Worm (Caenorhabditis elegans): Measurements from ENCODE around the gene fbxc-50.

The fbxc-50 gene

ce11 chrII:3262504-3262903, 14.6 kb upstream of the fbxc-50 start, which contains the start of gene F02E11.2:
F02E11.2 (plus strand) TSS chrII:3262804.
- TF ChIP-seq dao-5 (tag; optimal IDR thresholded peaks at IDR 0.05): no peak
- TF ChIP-seq him-1 (tag; optimal IDR thresholded peaks at IDR 0.05): no peak
- TF ChIP-seq W03F9.2 (tag; optimal IDR thresholded peaks at IDR 0.05): no peak

- TF ChIP-seq dao-5 (tag; optimal IDR thresholded peaks at IDR 0.05): no peak
- no peak for TF ChIP-seq him-1 (tag; optimal IDR thresholded peaks at IDR 0.05)
Measured at ce11 chrII:3259254-3259653, 11.3 kb upstream of the fbxc-50 start, which contains the start of gene gcy-19. gcy-19 (minus strand) TSS chrII:3259354.

- no peak for TF ChIP-seq dao-5 (tag; optimal IDR thresholded peaks at IDR 0.05)
- no peak for TF ChIP-seq W03F9.2 (tag; optimal IDR thresholded peaks at IDR 0.05)
- TF ChIP-seq him-1 (tag; optimal IDR thresholded peaks at IDR 0.05): no peak
Measured at ce11 chrII:3251782-3252181, 3.9 kb upstream of the fbxc-50 start.

ce11 chrII:3250195-3250594, 2.3 kb upstream of the fbxc-50 start:
- TF ChIP-seq dao-5 (tag; optimal IDR thresholded peaks at IDR 0.05) (no peak), W03F9.2 (tag; optimal IDR thresholded peaks at IDR 0.05) (no peak), him-1 (tag; optimal IDR thresholded peaks at IDR 0.05) (no peak)

ce11 chrII:3249406-3249805, 1.5 kb upstream of the fbxc-50 start, which contains the start of gene clec-124:
clec-124 (plus strand) TSS chrII:3249706.
- TF ChIP-seq him-1 (tag; optimal IDR thresholded peaks at IDR 0.05): no peak
- no peak for TF ChIP-seq W03F9.2 (tag; optimal IDR thresholded peaks at IDR 0.05)
- no peak for TF ChIP-seq dao-5 (tag; optimal IDR thresholded peaks at IDR 0.05)

ce11 chrII:3247556-3247955, 367 bp downstream of the fbxc-50 start:
- no peak for TF ChIP-seq W03F9.2 (tag; optimal IDR thresholded peaks at IDR 0.05)
- TF ChIP-seq dao-5 (tag; optimal IDR thresholded peaks at IDR 0.05): no peak
- TF ChIP-seq him-1 (tag; optimal IDR thresholded peaks at IDR 0.05): no peak

ce11 chrII:3245836-3246235, 2.1 kb downstream of the fbxc-50 start, which contains the start of gene C17F4.7:
C17F4.7 (minus strand) TSS chrII:3246015.
- TF ChIP-seq him-1 (tag; optimal IDR thresholded peaks at IDR 0.05) (no peak), dao-5 (tag; optimal IDR thresholded peaks at IDR 0.05) (no peak), W03F9.2 (tag; optimal IDR thresholded peaks at IDR 0.05) (no peak)

ce11 chrII:3244758-3245157, 3.2 kb downstream of the fbxc-50 start:
- no peak for TF ChIP-seq dao-5 (tag; optimal IDR thresholded peaks at IDR 0.05)
- no peak for TF ChIP-seq W03F9.2 (tag; optimal IDR thresholded peaks at IDR 0.05)
- no peak for TF ChIP-seq him-1 (tag; optimal IDR thresholded peaks at IDR 0.05)

- no peak for TF ChIP-seq W03F9.2 (tag; optimal IDR thresholded peaks at IDR 0.05)
- TF ChIP-seq him-1 (tag; optimal IDR thresholded peaks at IDR 0.05): no peak
- no peak for TF ChIP-seq dao-5 (tag; optimal IDR thresholded peaks at IDR 0.05)
Measured at ce11 chrII:3244070-3244469, 3.9 kb downstream of the fbxc-50 start, which contains the start of gene C17F4.12. C17F4.12 (minus strand) TSS chrII:3244170.

ce11 chrII:3241842-3242241, 6.1 kb downstream of the fbxc-50 start:
- TF ChIP-seq him-1 (tag; optimal IDR thresholded peaks at IDR 0.05) (no peak), W03F9.2 (tag; optimal IDR thresholded peaks at IDR 0.05) (no peak), dao-5 (tag; optimal IDR thresholded peaks at IDR 0.05) (no peak)

- TF ChIP-seq W03F9.2 (tag; optimal IDR thresholded peaks at IDR 0.05): no peak
- TF ChIP-seq him-1 (tag; optimal IDR thresholded peaks at IDR 0.05): no peak
- TF ChIP-seq dao-5 (tag; optimal IDR thresholded peaks at IDR 0.05): no peak
Measured at ce11 chrII:3240207-3240606, 7.7 kb downstream of the fbxc-50 start, which contains the start of gene C17F4.3. C17F4.3 (plus strand) TSS chrII:3240507.

ce11 chrII:3237038-3237521, 10.8 kb downstream of the fbxc-50 start, which contains the start of the genes srz-67 and C17F4.11:
srz-67 (minus strand) TSS chrII:3237138.
C17F4.11 (plus strand) TSS chrII:3237471.
- TF ChIP-seq dao-5 (tag; optimal IDR thresholded peaks at IDR 0.05) (no peak), W03F9.2 (tag; optimal IDR thresholded peaks at IDR 0.05) (no peak), him-1 (tag; optimal IDR thresholded peaks at IDR 0.05) (no peak)

ce11 chrII:3234725-3235124, 13.2 kb downstream of the fbxc-50 start, which contains the start of gene C17F4.8:
C17F4.8 (minus strand) TSS chrII:3234825.
- TF ChIP-seq dao-5 (tag; optimal IDR thresholded peaks at IDR 0.05) (no peak), him-1 (tag; optimal IDR thresholded peaks at IDR 0.05) (no peak), W03F9.2 (tag; optimal IDR thresholded peaks at IDR 0.05) (no peak)

ce11 chrII:3230422-3230821, 17.5 kb downstream of the fbxc-50 start, which contains the start of gene srh-297:
srh-297 (minus strand) TSS chrII:3230522.
- TF ChIP-seq W03F9.2 (tag; optimal IDR thresholded peaks at IDR 0.05) (no peak), dao-5 (tag; optimal IDR thresholded peaks at IDR 0.05) (no peak), him-1 (tag; optimal IDR thresholded peaks at IDR 0.05) (no peak)

ce11 chrII:3225780-3226179, 22.1 kb downstream of the fbxc-50 start, which contains the start of gene ZC239.17:
ZC239.17 (minus strand) TSS chrII:3225880.
- TF ChIP-seq him-1 (tag; optimal IDR thresholded peaks at IDR 0.05): no peak
- no peak for TF ChIP-seq W03F9.2 (tag; optimal IDR thresholded peaks at IDR 0.05)
- TF ChIP-seq dao-5 (tag; optimal IDR thresholded peaks at IDR 0.05): no peak

Data from whole organism, L4/young adult.